Worm (Caenorhabditis elegans): ENCODE results near the gene K02D3.2.

K02D3.2 gene

DNA sequence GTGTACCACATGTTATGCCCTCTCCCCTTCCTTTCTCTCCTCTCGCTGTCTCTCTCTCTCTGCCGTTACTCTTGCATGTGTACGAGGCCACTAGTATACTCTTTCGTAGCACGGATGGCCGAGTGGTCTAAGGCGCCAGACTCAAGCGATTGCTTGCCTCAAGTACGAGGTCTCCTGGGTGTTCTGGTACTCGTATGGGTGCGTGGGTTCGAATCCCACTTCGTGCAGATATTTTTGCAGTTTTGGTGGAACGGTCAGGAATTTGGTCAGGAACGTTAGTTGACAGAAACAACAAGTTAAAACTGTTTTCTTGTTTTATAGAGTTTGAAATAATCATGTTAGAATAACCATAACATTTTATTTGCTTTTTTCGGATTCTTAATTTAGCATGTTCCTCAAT lies 46.4 kb downstream of the K02D3.2 start (continued):
- TF ChIP-seq aly-2 (tag; optimal IDR thresholded peaks at IDR 0.05) (no peak), elt-1 (tag; optimal IDR thresholded peaks at IDR 0.05) (no peak), nhr-10 (tag; optimal IDR thresholded peaks at IDR 0.05) (peak; percentile 52), C34F6.9 (tag; optimal IDR thresholded peaks at IDR 0.05) (peak; percentile 79), nhr-6 (tag; optimal IDR thresholded peaks at IDR 0.05) (peak; percentile 60), nhr-129 (tag; optimal IDR thresholded peaks at IDR 0.05) (peak; percentile 95), egl-27 (tag; optimal IDR thresholded peaks at IDR 0.05) (peak; percentile 84), sem-4 (tag; optimal IDR thresholded peaks at IDR 0.05) (peak; percentile 52), zag-1 (tag; optimal IDR thresholded peaks at IDR 0.05) (peak; percentile 47), unc-39 (tag; optimal IDR thresholded peaks at IDR 0.05) (peak; percentile 18), unc-62 (GFP tag; optimal IDR thresholded peaks at IDR 0.05) (no peak)

DNA sequence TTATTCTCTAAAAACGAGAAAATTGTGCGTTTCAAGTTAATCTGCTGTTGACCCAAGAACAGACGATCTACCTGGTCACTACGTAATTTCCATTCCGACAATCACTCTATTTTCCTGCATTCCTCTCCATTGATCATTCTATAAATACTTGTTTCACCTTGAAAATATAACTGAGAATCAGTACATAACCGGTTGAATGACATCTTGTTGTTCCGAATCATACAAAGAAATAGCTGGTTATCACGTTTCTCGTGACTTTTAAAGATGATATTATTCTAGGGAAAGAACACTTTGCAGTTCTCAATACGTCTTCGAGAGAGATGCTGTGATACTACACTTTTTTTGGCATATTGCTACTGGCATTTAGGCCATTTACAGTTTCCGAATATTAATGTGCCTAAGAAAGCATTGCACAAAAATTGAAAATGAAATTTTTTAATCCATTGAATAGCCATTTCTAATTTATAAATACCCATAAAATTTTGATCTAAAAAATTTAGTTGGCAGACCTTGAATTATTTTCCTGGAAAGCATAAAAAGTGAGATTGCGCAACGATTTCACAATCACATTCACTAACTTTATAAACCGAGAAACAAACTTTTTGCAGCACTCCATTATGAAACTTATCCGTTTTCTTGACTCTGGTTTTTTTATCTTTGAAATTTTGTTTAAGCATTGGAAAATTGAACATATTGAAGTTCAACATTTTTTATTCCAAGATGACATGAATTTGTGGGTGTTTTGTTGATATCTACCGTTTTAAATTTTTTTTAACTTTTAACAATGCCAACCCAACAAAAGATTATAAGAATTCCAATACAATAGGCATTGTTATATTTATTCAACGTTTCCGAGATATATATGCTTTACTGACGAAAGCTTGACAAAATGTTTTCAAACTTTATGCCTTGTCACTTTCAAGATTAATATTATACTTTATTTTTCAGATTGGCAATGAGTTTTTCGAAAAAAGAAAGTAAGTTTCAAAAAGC lies 47.9 kb downstream of the K02D3.2 start, which contains the start of gene C04A11.5:
C04A11.5 (plus strand) TSS at position 943 of the 993 bp plus-strand sequence.
- peak; percentile 23 for TF ChIP-seq nhr-129 (tag; optimal IDR thresholded peaks at IDR 0.05)
- TF ChIP-seq mbf-1 (tag; optimal IDR thresholded peaks at IDR 0.05): no peak
- no peak for TF ChIP-seq aly-2 (tag; optimal IDR thresholded peaks at IDR 0.05)
- TF ChIP-seq unc-62 (GFP tag; optimal IDR thresholded peaks at IDR 0.05): no peak
- no peak for TF ChIP-seq elt-3 (tag; optimal IDR thresholded peaks at IDR 0.05)
- TF ChIP-seq sma-9 (GFP tag; optimal IDR thresholded peaks at IDR 0.05): peak; percentile 80
- TF ChIP-seq sma-9 (tag; optimal IDR thresholded peaks at IDR 0.05): no peak
- TF ChIP-seq ztf-11 (tag; optimal IDR thresholded peaks at IDR 0.05): no peak
- peak; percentile 61 for TF ChIP-seq nhr-25 (tag; optimal IDR thresholded peaks at IDR 0.05)
- peak; percentile 36 for TF ChIP-seq blmp-1 (tag; optimal IDR thresholded peaks at IDR 0.05; ENCODE audit: insufficient read depth)
- TF ChIP-seq sma-3 (GFP tag; optimal IDR thresholded peaks at IDR 0.05): peak; percentile 28
- TF ChIP-seq ama-1 (optimal IDR thresholded peaks at IDR 0.05): no peak
- TF ChIP-seq lin-39 (tag; optimal IDR thresholded peaks at IDR 0.05): no peak
- TF ChIP-seq Y55F3AM.14 (GFP tag; optimal IDR thresholded peaks at IDR 0.05): no peak
- TF ChIP-seq dmd-4 (tag; optimal IDR thresholded peaks at IDR 0.05): no peak
- TF ChIP-seq sem-4 (tag; optimal IDR thresholded peaks at IDR 0.05): no peak
- no peak for TF ChIP-seq ceh-16 (tag; optimal IDR thresholded peaks at IDR 0.05)
- TF ChIP-seq crh-2 (tag; optimal IDR thresholded peaks at IDR 0.05): no peak
- TF ChIP-seq nhr-77 (tag; optimal IDR thresholded peaks at IDR 0.05): no peak
- TF ChIP-seq lsy-2 (tag; optimal IDR thresholded peaks at IDR 0.05): no peak
- peak; percentile 38 for TF ChIP-seq nhr-21 (tag; optimal IDR thresholded peaks at IDR 0.05)

DNA sequence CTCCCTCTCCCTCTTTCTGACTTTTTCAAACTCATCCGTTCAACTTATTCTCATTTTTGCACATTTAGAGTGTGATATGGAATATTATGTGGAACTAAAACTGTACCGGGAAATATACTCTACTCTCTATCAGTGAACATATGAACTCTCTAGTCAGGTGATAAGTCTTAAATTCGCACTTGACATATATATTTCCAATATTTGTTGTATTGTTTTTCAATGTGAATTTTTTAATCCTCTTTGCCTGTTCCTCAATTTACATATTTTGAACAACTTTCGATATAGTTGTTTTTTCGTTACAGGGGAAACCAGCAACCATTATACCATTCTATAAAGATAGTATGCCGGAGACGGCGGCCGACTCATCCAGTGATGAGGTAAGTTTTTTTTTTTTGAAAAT lies 51.6 kb downstream of the K02D3.2 start, which contains the start of gene C04A11.1:
C04A11.1 (plus strand) TSS at position 301 of the 400 bp plus-strand sequence.
- TF ChIP-seq dmd-4 (tag; optimal IDR thresholded peaks at IDR 0.05) (no peak), unc-55 (GFP tag; optimal IDR thresholded peaks at IDR 0.05) (no peak), nhr-21 (tag; optimal IDR thresholded peaks at IDR 0.05) (no peak), Y55F3AM.14 (GFP tag; optimal IDR thresholded peaks at IDR 0.05) (no peak), fos-1 (tag; optimal IDR thresholded peaks at IDR 0.05) (no peak), ztf-4 (tag; optimal IDR thresholded peaks at IDR 0.05) (no peak), snpc-4 (tag; optimal IDR thresholded peaks at IDR 0.05) (no peak), lin-11 (tag; optimal IDR thresholded peaks at IDR 0.05) (no peak), ceh-82 (tag; optimal IDR thresholded peaks at IDR 0.05) (no peak), ztf-11 (tag; optimal IDR thresholded peaks at IDR 0.05) (no peak), ztf-1 (GFP tag; conservative IDR thresholded peaks at IDR 0.05) (no peak), mdl-1 (tag; optimal IDR thresholded peaks at IDR 0.05) (no peak), nhr-12 (tag; optimal IDR thresholded peaks at IDR 0.05) (no peak), nhr-25 (tag; optimal IDR thresholded peaks at IDR 0.05) (no peak), skn-1 (tag; optimal IDR thresholded peaks at IDR 0.05) (no peak), gmeb-1 (tag; optimal IDR thresholded peaks at IDR 0.05) (no peak), nhr-237 (tag; optimal IDR thresholded peaks at IDR 0.05) (no peak), ceh-16 (tag; optimal IDR thresholded peaks at IDR 0.05) (no peak), blmp-1 (tag; optimal IDR thresholded peaks at IDR 0.05; ENCODE audit: insufficient read depth) (no peak), nhr-10 (tag; optimal IDR thresholded peaks at IDR 0.05) (no peak)

Data from whole organism, L2 larva.